Worm (Caenorhabditis elegans) whole organism, L2 larva: Measurements from ENCODE around the gene Y53F4B.43.

Experiments
- C34F6.9 ChIP-seq: fragments of 150-350 bp; optimal IDR thresholded peaks from 2 replicates; lab custom pipeline; 2014; ENCODE audit warnings: missing biosample characterization, missing genetic modification characterization
- F13H6.1 ChIP-seq: sonication (generic microtip); optimal IDR thresholded peaks from 2 replicates; lab custom pipeline; 2016; ENCODE audit warnings: missing genetic modification characterization, missing compliant biosample characterization
- R02D3.7 ChIP-seq: fragments of 150-350 bp; optimal IDR thresholded peaks from 2 replicates; lab custom pipeline; 2014; ENCODE audit warnings: missing biosample characterization, missing genetic modification characterization
- Y55F3AM.14 ChIP-seq: fragments of 200-800 bp; sonication (Bioruptor generic); optimal IDR thresholded peaks from 2 replicates; lab custom pipeline; 2018; ENCODE audit warnings: mild to moderate bottlenecking, missing genetic modification characterization, missing compliant biosample characterization
- ZK546.5 ChIP-seq: sonication (generic microtip); optimal IDR thresholded peaks from 2 replicates; lab custom pipeline; 2017; ENCODE audit warnings: missing biosample characterization, missing genetic modification characterization
- alr-1 ChIP-seq: fragments of 150-350 bp; optimal IDR thresholded peaks from 2 replicates; lab custom pipeline; 2014; ENCODE audit warnings: missing biosample characterization, missing genetic modification characterization
- aly-2 ChIP-seq: fragments of 150-350 bp; optimal IDR thresholded peaks from 2 replicates; lab custom pipeline; 2014; ENCODE audit warnings: missing biosample characterization, missing genetic modification characterization
- ama-1 ChIP-seq: fragments of 150-350 bp; optimal IDR thresholded peaks from 2 replicates; lab custom pipeline; 2018; ENCODE audit warnings: inconsistent platforms
- blmp-1 ChIP-seq: sonication (generic microtip); optimal IDR thresholded peaks from 2 replicates; lab custom pipeline; 2017; ENCODE audit warnings: missing genetic modification characterization, mild to moderate bottlenecking, missing compliant biosample characterization, antibody characterized with exemption, moderate library complexity; ENCODE audit not compliant: insufficient read depth
- ceh-16 ChIP-seq: fragments of 150-350 bp; optimal IDR thresholded peaks from 2 replicates; lab custom pipeline; 2014; ENCODE audit warnings: missing biosample characterization, missing genetic modification characterization
- ceh-82 ChIP-seq: fragments of 150-350 bp; optimal IDR thresholded peaks from 2 replicates; lab custom pipeline; 2014; ENCODE audit warnings: missing biosample characterization, missing genetic modification characterization
- crh-2 ChIP-seq: sonication (generic microtip); optimal IDR thresholded peaks from 2 replicates; lab custom pipeline; 2017; ENCODE audit warnings: missing biosample characterization, missing genetic modification characterization
- dmd-4 ChIP-seq: sonication (generic microtip); optimal IDR thresholded peaks from 2 replicates; lab custom pipeline; 2017; ENCODE audit warnings: missing biosample characterization, missing genetic modification characterization
- egl-27 ChIP-seq: sonication (generic microtip); optimal IDR thresholded peaks from 3 replicates; lab custom pipeline; 2017; ENCODE audit warnings: missing biosample characterization, missing genetic modification reagents, missing genetic modification characterization
- elt-1 ChIP-seq: fragments of 150-350 bp; optimal IDR thresholded peaks from 2 replicates; lab custom pipeline; 2014; ENCODE audit warnings: missing biosample characterization, missing genetic modification characterization
- elt-3 ChIP-seq: sonication (generic microtip); optimal IDR thresholded peaks from 2 replicates; lab custom pipeline; 2017; ENCODE audit warnings: missing biosample characterization, missing genetic modification characterization
- fos-1 ChIP-seq: fragments of 150-350 bp; optimal IDR thresholded peaks from 2 replicates; lab custom pipeline; 2014; ENCODE audit warnings: missing biosample characterization, missing genetic modification characterization
- gmeb-1 ChIP-seq: fragments of 150-350 bp; optimal IDR thresholded peaks from 2 replicates; lab custom pipeline; 2014; ENCODE audit warnings: missing biosample characterization, missing genetic modification characterization
- lin-11 ChIP-seq: fragments of 150-350 bp; sonication (generic microtip); optimal IDR thresholded peaks from 2 replicates; lab custom pipeline; 2014; ENCODE audit warnings: missing biosample characterization, missing genetic modification characterization, inconsistent platforms, mixed read lengths
- lin-13 ChIP-seq: fragments of 150-350 bp; optimal IDR thresholded peaks from 2 replicates; lab custom pipeline; 2014; ENCODE audit warnings: missing biosample characterization, missing genetic modification reagents, missing genetic modification characterization
- lin-39 ChIP-seq: fragments of 150-350 bp; optimal IDR thresholded peaks from 2 replicates; lab custom pipeline; 2014; ENCODE audit warnings: missing biosample characterization, missing genetic modification reagents, missing genetic modification characterization
- lsy-2 ChIP-seq, 2 experiments: fragments of 150-350 bp in 1 of 2; sonication (generic microtip) in 1 of 2; optimal IDR thresholded peaks; 2 replicates each; lab custom pipeline; 2014 to 2017; ENCODE audit warnings: missing biosample characterization in 2 of 2, missing genetic modification characterization in 2 of 2
- mab-5 ChIP-seq: fragments of 150-350 bp; optimal IDR thresholded peaks from 2 replicates; lab custom pipeline; 2014; ENCODE audit warnings: missing biosample characterization, missing genetic modification characterization
- mbf-1 ChIP-seq: sonication (generic microtip); optimal IDR thresholded peaks from 2 replicates; lab custom pipeline; 2017; ENCODE audit warnings: missing biosample characterization, missing genetic modification characterization
- mdl-1 ChIP-seq, 2 experiments: fragments of 150-350 bp in 1 of 2; sonication (generic microtip) in 1 of 2; optimal IDR thresholded peaks; 2 replicates each; lab custom pipeline; 2017; ENCODE audit warnings: missing biosample characterization in 2 of 2, missing genetic modification characterization in 2 of 2
- nhr-10 ChIP-seq: sonication (generic microtip); optimal IDR thresholded peaks from 2 replicates; lab custom pipeline; 2017; ENCODE audit warnings: missing biosample characterization, missing genetic modification characterization
- nhr-11 ChIP-seq: fragments of 150-350 bp; optimal IDR thresholded peaks from 2 replicates; lab custom pipeline; 2014; ENCODE audit warnings: missing biosample characterization, missing genetic modification characterization
- nhr-12 ChIP-seq: fragments of 150-350 bp; optimal IDR thresholded peaks from 2 replicates; lab custom pipeline; 2014; ENCODE audit warnings: missing biosample characterization, missing genetic modification characterization
- nhr-129 ChIP-seq: fragments of 150-350 bp; optimal IDR thresholded peaks from 2 replicates; lab custom pipeline; 2014; ENCODE audit warnings: missing biosample characterization, missing genetic modification characterization
- nhr-21 ChIP-seq: fragments of 150-350 bp; optimal IDR thresholded peaks from 2 replicates; lab custom pipeline; 2014; ENCODE audit warnings: missing biosample characterization, missing genetic modification characterization
- nhr-23 ChIP-seq: fragments of 150-350 bp; optimal IDR thresholded peaks from 2 replicates; lab custom pipeline; 2014; ENCODE audit warnings: missing biosample characterization, missing genetic modification reagents, missing genetic modification characterization
- nhr-237 ChIP-seq: fragments of 150-350 bp; optimal IDR thresholded peaks from 2 replicates; lab custom pipeline; 2014; ENCODE audit warnings: missing biosample characterization, missing genetic modification characterization
- nhr-25 ChIP-seq: fragments of 150-350 bp; sonication (generic microtip); optimal IDR thresholded peaks from 3 replicates; lab custom pipeline; 2014; ENCODE audit warnings: missing biosample characterization, missing genetic modification characterization
- nhr-6 ChIP-seq: fragments of 150-350 bp; optimal IDR thresholded peaks from 2 replicates; lab custom pipeline; 2014; ENCODE audit warnings: missing biosample characterization, missing genetic modification characterization
- nhr-77 ChIP-seq: fragments of 150-350 bp; optimal IDR thresholded peaks from 2 replicates; lab custom pipeline; 2014; ENCODE audit warnings: missing biosample characterization, missing genetic modification characterization
- peb-1 ChIP-seq: fragments of 150-350 bp; optimal IDR thresholded peaks from 2 replicates; lab custom pipeline; 2014; ENCODE audit warnings: missing biosample characterization, missing genetic modification characterization
- skn-1 ChIP-seq: sonication (generic microtip); optimal IDR thresholded peaks from 2 replicates; lab custom pipeline; 2017; ENCODE audit warnings: missing biosample characterization, missing genetic modification characterization
- sma-3 ChIP-seq: sonication (generic microtip); optimal IDR thresholded peaks from 2 replicates; lab custom pipeline; 2016; ENCODE audit warnings: missing genetic modification reagents, missing genetic modification characterization, missing compliant biosample characterization
- sma-9 ChIP-seq, 2 experiments: fragments of 150-350 bp in 1 of 2; sonication (generic microtip) in 1 of 2; optimal IDR thresholded peaks; 2 replicates each; lab custom pipeline; 2014 to 2016; ENCODE audit warnings: missing genetic modification characterization in 2 of 2, mild to moderate bottlenecking in 1 of 2, missing biosample characterization in 1 of 2, missing compliant biosample characterization in 1 of 2, missing genetic modification reagents in 1 of 2, moderate library complexity in 1 of 2
- snpc-4 ChIP-seq: fragments of 150-350 bp; optimal IDR thresholded peaks from 2 replicates; lab custom pipeline; 2014; ENCODE audit warnings: missing biosample characterization, missing genetic modification characterization
- unc-39 ChIP-seq: fragments of 150-350 bp; optimal IDR thresholded peaks from 2 replicates; lab custom pipeline; 2014; ENCODE audit warnings: missing biosample characterization, missing genetic modification characterization
- unc-55 ChIP-seq: fragments of 150-350 bp; sonication (generic microtip); optimal IDR thresholded peaks from 3 replicates; lab custom pipeline; 2014; ENCODE audit warnings: missing biosample characterization, missing genetic modification reagents, missing genetic modification characterization
- unc-62 ChIP-seq: fragments of 150-350 bp; optimal IDR thresholded peaks from 2 replicates; lab custom pipeline; 2014; ENCODE audit warnings: missing biosample characterization, missing genetic modification reagents, missing genetic modification characterization
- zag-1 ChIP-seq: fragments of 150-350 bp; optimal IDR thresholded peaks from 2 replicates; lab custom pipeline; 2014; ENCODE audit warnings: missing biosample characterization, missing genetic modification characterization
- ztf-1 ChIP-seq: fragments of 200-800 bp; sonication (Bioruptor generic); conservative IDR thresholded peaks from 2 replicates; pipeline ENCODE4 v1.3.6; 2022; ENCODE audit warnings: missing genetic modification characterization, missing compliant biosample characterization
- ztf-11 ChIP-seq: sonication (generic microtip); optimal IDR thresholded peaks from 2 replicates; lab custom pipeline; 2017; ENCODE audit warnings: missing biosample characterization, missing genetic modification characterization
- ztf-4 ChIP-seq: fragments of 150-350 bp; optimal IDR thresholded peaks from 2 replicates; lab custom pipeline; 2014; ENCODE audit warnings: missing biosample characterization, missing genetic modification characterization

The Y53F4B.43 gene

ce11 chrII:15018923-15019322 lies 30.7 kb downstream of the Y53F4B.43 start, which contains the start of gene Y53F4B.12:
Gene Y53F4B.12, plus strand, starts transcription at chrII:15019223.
- TF ChIP-seq R02D3.7 (tag; lab: Kevin White, UChicago) = no peak
- TF ChIP-seq ztf-11 (tag; lab: Kevin White, UChicago) = no peak
- no peak for TF ChIP-seq Y55F3AM.14 (GFP tag; lab: Kevin White, UChicago)
- TF ChIP-seq ceh-82 = no peak
- no peak for TF ChIP-seq unc-39 (tag; lab: Kevin White, UChicago)
- no peak for TF ChIP-seq lin-39 (tag; lab: Kevin White, UChicago)
- no peak for TF ChIP-seq lsy-2 (tag; optimal IDR thresholded peaks at IDR 0.05; lab: Kevin White, UChicago)
- TF ChIP-seq nhr-77 (tag; lab: Kevin White, UChicago) = no peak
- TF ChIP-seq nhr-129 (tag; lab: Kevin White, UChicago) = no peak

- no peak for TF ChIP-seq egl-27
- TF ChIP-seq lin-39 (tag; lab: Kevin White, UChicago) = no peak
- peak in 1 of 2 experiments; percentile 53 for TF ChIP-seq lsy-2 (tag; optimal IDR thresholded peaks at IDR 0.05; lab: Kevin White, UChicago)
Measured at ce11 chrII:15025100-15025499, 36.8 kb downstream of the Y53F4B.43 start.

- TF ChIP-seq ztf-4 (peak; percentile 95), blmp-1 (tag; lab: Kevin White, UChicago) (peak; percentile 87), ztf-11 (tag; lab: Kevin White, UChicago) (peak; percentile 68), sma-9 (GFP tag; optimal IDR thresholded peaks at IDR 0.05; lab: Kevin White, UChicago) (peak; percentile 98), sma-9 (tag; optimal IDR thresholded peaks at IDR 0.05; lab: Kevin White, UChicago) (no peak), alr-1 (no peak), crh-2 (peak; percentile 99), nhr-25 (tag; lab: Kevin White, UChicago) (peak; percentile 95), elt-1 (peak; percentile 40), mbf-1 (tag; lab: Kevin White, UChicago) (no peak), elt-3 (tag; lab: Kevin White, UChicago) (no peak), nhr-23 (tag; lab: Kevin White, UChicago) (no peak), dmd-4 (no peak), mab-5 (peak; percentile 93), ZK546.5 (peak; percentile 5), nhr-129 (tag; lab: Kevin White, UChicago) (peak; percentile 90), nhr-77 (tag; lab: Kevin White, UChicago) (peak; percentile 94), unc-62 (GFP tag; lab: Kevin White, UChicago) (peak; percentile 41), gmeb-1 (peak; percentile 95), R02D3.7 (tag; lab: Kevin White, UChicago) (peak; percentile 51), unc-39 (tag; lab: Kevin White, UChicago) (no peak), snpc-4 (tag; lab: Kevin White, UChicago) (peak; percentile 100), ceh-16 (tag; lab: Kevin White, UChicago) (peak; percentile 91), ama-1 (peak; percentile 94), lin-11 (tag; lab: Kevin White, UChicago) (peak; percentile 91), Y55F3AM.14 (GFP tag; lab: Kevin White, UChicago) (peak; percentile 82), ceh-82 (peak; percentile 80), F13H6.1 (tag; lab: Kevin White, UChicago) (peak; percentile 96), nhr-237 (tag; lab: Kevin White, UChicago) (peak; percentile 51), unc-55 (GFP tag; lab: Kevin White, UChicago) (peak; percentile 99), aly-2 (no peak), nhr-10 (tag; lab: Kevin White, UChicago) (peak; percentile 14), lin-39 (tag; lab: Kevin White, UChicago) (no peak), sma-3 (GFP tag; lab: Kevin White, UChicago) (peak; percentile 100), lin-13 (peak; percentile 97), zag-1 (peak; percentile 45), C34F6.9 (tag; lab: Kevin White, UChicago) (peak; percentile 88), ztf-1 (GFP tag; lab: Robert Waterston, UW) (0 out of 2 replicates have a peak, but pooled peaks have one; percentile 26), fos-1 (tag; lab: Kevin White, UChicago) (peak; percentile 97), lsy-2 (tag; optimal IDR thresholded peaks at IDR 0.05; lab: Kevin White, UChicago) (peak; percentile 90 to 95), peb-1 (no peak), nhr-6 (tag; lab: Kevin White, UChicago) (peak; percentile 87), nhr-21 (tag; lab: Kevin White, UChicago) (peak; percentile 98), skn-1 (tag; lab: Kevin White, UChicago) (no peak), nhr-11 (tag; lab: Kevin White, UChicago) (no peak), egl-27 (peak; percentile 95), nhr-12 (peak; percentile 20), mdl-1 (tag; optimal IDR thresholded peaks at IDR 0.05; lab: Kevin White, UChicago) (peak; percentile 65 to 82)
Measured at ce11 chrII:15025599-15026164, 37.4 kb downstream of the Y53F4B.43 start, which contains the start of gene cmtr-1. Gene cmtr-1, plus strand, starts transcription at chrII:15026114.
